Worm (Caenorhabditis elegans) whole organism, early embryonic: ENCODE data around the gene C14C10.10.

Experiments used
- ceh-36 ChIP-seq: sonication (generic microtip); optimal IDR thresholded peaks from 2 replicates; lab custom pipeline; 2016; ENCODE audit warnings: missing genetic modification characterization, inconsistent platforms, missing compliant biosample characterization
- flt-1 ChIP-seq: fragments of 200-800 bp; sonication (Bioruptor generic); IDR thresholded peaks from 2 replicates; pipeline ENCODE4 v1.3.6; 2022; ENCODE audit warnings: missing genetic modification characterization, missing compliant biosample characterization
- tra-4 ChIP-seq: sonication (generic microtip); optimal IDR thresholded peaks from 2 replicates; lab custom pipeline; 2017; ENCODE audit warnings: missing genetic modification characterization, missing compliant biosample characterization

ce11 chrV:12586793-12587192, 12.1 kb downstream of the C14C10.10 start:
- TF ChIP-seq ceh-36 (tag; lab: Kevin White, UChicago) (no peak), flt-1 (GFP tag; lab: Robert Waterston, UW) (no peak), tra-4 (tag; lab: Kevin White, UChicago) (no peak)
